Fruit fly (Drosophila melanogaster) whole organism, embryonic: ENCODE data around the gene Gld2.

ENCODE experiments used
- CG17568 ChIP-seq: fragments of 200-800 bp; sonication (Bioruptor generic); optimal IDR thresholded peaks from 2 replicates; lab custom pipeline; 2018; ENCODE audit warnings: missing biosample characterization, mild to moderate bottlenecking, missing genetic modification characterization, moderate library complexity
- Elba2 ChIP-seq: fragments of 200-800 bp; sonication (Bioruptor generic); optimal IDR thresholded peaks from 3 replicates; lab custom pipeline; 2016; ENCODE audit warnings: missing biosample characterization, missing genetic modification characterization
- Jarid2 ChIP-seq: fragments of 200-800 bp; sonication (Bioruptor generic); optimal IDR thresholded peaks from 3 replicates; lab custom pipeline; 2017; ENCODE audit warnings: mild to moderate bottlenecking, missing biosample characterization, missing genetic modification reagents, missing genetic modification characterization

- TF ChIP-seq CG17568 (GFP tag; lab: Kevin White, UChicago) (no peak), Jarid2 (GFP tag; lab: Kevin White, UChicago) (no peak), Elba2 (GFP tag; lab: Kevin White, UChicago) (no peak)
These were observed 49.2 kb downstream of the Gld2 start for dm6 chr3R:22260675-22261461.
